Fruit fly (Drosophila melanogaster) whole organism, prepupa: ENCODE results near the gene CG2104.

Source experiments
- Blimp-1 ChIP-seq: fragments of 200-800 bp; sonication (Bioruptor generic); optimal IDR thresholded peaks from 3 replicates; lab custom pipeline; 2017; ENCODE audit warnings: missing biosample characterization, missing genetic modification characterization, mild to moderate bottlenecking, moderate library complexity, missing genetic modification reagents
- CG10631 ChIP-seq: fragments of 200-800 bp; sonication (Bioruptor generic); optimal IDR thresholded peaks from 2 replicates; lab custom pipeline; 2016; ENCODE audit warnings: missing biosample characterization, missing genetic modification characterization
- CG10669 ChIP-seq: fragments of 200-800 bp; sonication (Bioruptor generic); optimal IDR thresholded peaks from 3 replicates; lab custom pipeline; 2018; ENCODE audit warnings: missing biosample characterization, mild to moderate bottlenecking, missing genetic modification characterization, moderate library complexity
- CG11294 ChIP-seq: fragments of 200-800 bp; sonication (Bioruptor generic); IDR thresholded peaks from 2 replicates; pipeline ENCODE4 v1.3.6; 2022; ENCODE audit warnings: missing biosample characterization, missing genetic modification characterization
- CG11762 ChIP-seq: fragments of 200-800 bp; sonication (Bioruptor generic); optimal IDR thresholded peaks from 3 replicates; lab custom pipeline; 2016; ENCODE audit warnings: missing biosample characterization, missing genetic modification characterization; ENCODE audit not compliant: insufficient read depth
- CG11902 ChIP-seq: fragments of 200-800 bp; sonication (Bioruptor generic); optimal IDR thresholded peaks from 3 replicates; lab custom pipeline; 2016; ENCODE audit warnings: missing biosample characterization, missing genetic modification characterization
- CG15336 ChIP-seq: fragments of 200-800 bp; sonication (Bioruptor generic); IDR thresholded peaks from 2 replicates; pipeline ENCODE4 v1.3.6; 2022; ENCODE audit warnings: missing biosample characterization, missing genetic modification characterization
- CG1621 ChIP-seq: fragments of 200-800 bp; sonication (Bioruptor generic); optimal IDR thresholded peaks from 3 replicates; lab custom pipeline; 2018; ENCODE audit warnings: missing biosample characterization, mild to moderate bottlenecking, missing genetic modification characterization
- CG3032 ChIP-seq: fragments of 200-800 bp; optimal IDR thresholded peaks from 2 replicates; lab custom pipeline; 2019; ENCODE audit warnings: missing biosample characterization, mild to moderate bottlenecking, missing genetic modification characterization, moderate library complexity
- CG31627 ChIP-seq: fragments of 200-800 bp; sonication (Bioruptor generic); optimal IDR thresholded peaks from 3 replicates; lab custom pipeline; 2016; ENCODE audit warnings: missing biosample characterization, missing genetic modification characterization
- CG3919 ChIP-seq: fragments of 200-800 bp; sonication (Bioruptor generic); optimal IDR thresholded peaks from 3 replicates; lab custom pipeline; 2016; ENCODE audit warnings: missing biosample characterization, missing genetic modification characterization
- CG6163 ChIP-seq: fragments of 200-800 bp; sonication (Bioruptor generic); IDR thresholded peaks from 3 replicates; pipeline ENCODE4 v1.3.6; 2022; ENCODE audit warnings: missing biosample characterization, missing genetic modification characterization
- CG6792 ChIP-seq: fragments of 200-800 bp; sonication (Bioruptor generic); optimal IDR thresholded peaks from 3 replicates; lab custom pipeline; 2016; ENCODE audit warnings: missing biosample characterization, missing genetic modification characterization
- CG6808 ChIP-seq: fragments of 200-800 bp; sonication (Bioruptor generic); optimal IDR thresholded peaks from 3 replicates; lab custom pipeline; 2017; ENCODE audit warnings: missing biosample characterization, missing genetic modification characterization, mild to moderate bottlenecking, moderate library complexity, missing genetic modification reagents
- CG7368 ChIP-seq: fragments of 200-800 bp; sonication (Bioruptor generic); optimal IDR thresholded peaks from 3 replicates; lab custom pipeline; 2016; ENCODE audit warnings: missing biosample characterization, missing genetic modification characterization
- CG8319 ChIP-seq: fragments of 200-800 bp; sonication (Bioruptor generic); optimal IDR thresholded peaks from 3 replicates; lab custom pipeline; 2016; ENCODE audit warnings: missing biosample characterization, missing genetic modification characterization
- CG8632 ChIP-seq: fragments of 200-800 bp; sonication (Bioruptor generic); optimal IDR thresholded peaks from 3 replicates; lab custom pipeline; 2016; ENCODE audit warnings: missing biosample characterization, missing genetic modification characterization
- CG9139 ChIP-seq: fragments of 200-800 bp; sonication (Bioruptor generic); optimal IDR thresholded peaks from 3 replicates; lab custom pipeline; 2017; ENCODE audit warnings: missing biosample characterization, mild to moderate bottlenecking, missing genetic modification characterization
- Eip75B ChIP-seq: fragments of 200-800 bp; sonication (Bioruptor generic); optimal IDR thresholded peaks from 3 replicates; lab custom pipeline; 2016; ENCODE audit warnings: missing biosample characterization, missing genetic modification characterization
- Eip78C ChIP-seq: fragments of 200-800 bp; sonication (Bioruptor generic); peaks from one replicate; lab custom pipeline; 2016; ENCODE audit warnings: missing biosample characterization, missing genetic modification characterization
- Eip93F ChIP-seq: fragments of 200-800 bp; sonication (Bioruptor generic); optimal IDR thresholded peaks from 2 replicates; lab custom pipeline; 2016; ENCODE audit warnings: missing biosample characterization, mild to moderate bottlenecking, missing genetic modification characterization
- Ets21C ChIP-seq: fragments of 200-800 bp; sonication (Bioruptor generic); optimal IDR thresholded peaks from 3 replicates; lab custom pipeline; 2016; ENCODE audit warnings: missing biosample characterization, missing genetic modification characterization
- Gug ChIP-seq: fragments of 200-800 bp; sonication (Bioruptor generic); IDR thresholded peaks from 2 replicates; pipeline ENCODE4 v1.3.6; 2022; ENCODE audit warnings: missing biosample characterization, missing genetic modification characterization
- Hr38 ChIP-seq: sonication (Bioruptor generic); optimal IDR thresholded peaks from 2 replicates; lab custom pipeline; 2016; ENCODE audit warnings: missing biosample characterization, missing genetic modification characterization
- Hr39 ChIP-seq: fragments of 200-800 bp; sonication (Bioruptor generic); optimal IDR thresholded peaks from 2 replicates; lab custom pipeline; 2016; ENCODE audit warnings: missing biosample characterization, missing genetic modification characterization
- Met ChIP-seq: fragments of 200-800 bp; sonication (Bioruptor generic); optimal IDR thresholded peaks from 3 replicates; lab custom pipeline; 2016; ENCODE audit warnings: missing biosample characterization, missing genetic modification characterization
- OdsH ChIP-seq: fragments of 200-800 bp; sonication (Bioruptor generic); optimal IDR thresholded peaks from 3 replicates; lab custom pipeline; 2016; ENCODE audit warnings: missing biosample characterization, missing genetic modification characterization
- Sox14 ChIP-seq: fragments of 200-800 bp; sonication (Bioruptor generic); optimal IDR thresholded peaks from 3 replicates; lab custom pipeline; 2016; ENCODE audit warnings: missing biosample characterization, missing genetic modification characterization
- Sox15 ChIP-seq: fragments of 200-800 bp; sonication (Bioruptor generic); optimal IDR thresholded peaks from 3 replicates; lab custom pipeline; 2016; ENCODE audit warnings: missing biosample characterization, missing genetic modification characterization
- achi ChIP-seq: fragments of 200-800 bp; sonication (Bioruptor generic); optimal IDR thresholded peaks from 3 replicates; lab custom pipeline; 2016; ENCODE audit warnings: missing biosample characterization, missing genetic modification characterization
- cyc ChIP-seq: fragments of 200-800 bp; sonication (Bioruptor generic); optimal IDR thresholded peaks from 3 replicates; lab custom pipeline; 2016; ENCODE audit warnings: missing biosample characterization, missing genetic modification characterization
- dac ChIP-seq: fragments of 200-800 bp; sonication (Bioruptor generic); optimal IDR thresholded peaks from 2 replicates; lab custom pipeline; 2017; ENCODE audit warnings: missing biosample characterization, mild to moderate bottlenecking, missing genetic modification characterization
- dsx ChIP-seq: fragments of 200-800 bp; optimal IDR thresholded peaks from 3 replicates; lab custom pipeline; 2019; ENCODE audit warnings: missing biosample characterization, mild to moderate bottlenecking, missing genetic modification characterization, moderate library complexity; ENCODE audit not compliant: poor library complexity, severe bottlenecking
- esn ChIP-seq: fragments of 200-800 bp; sonication (Bioruptor generic); optimal IDR thresholded peaks from 2 replicates; lab custom pipeline; 2016; ENCODE audit warnings: missing biosample characterization, mild to moderate bottlenecking, missing genetic modification characterization, moderate library complexity
- fd85E ChIP-seq: fragments of 200-800 bp; sonication (Bioruptor generic); optimal IDR thresholded peaks from 3 replicates; lab custom pipeline; 2016; ENCODE audit warnings: missing biosample characterization, missing genetic modification characterization
- fkh ChIP-seq: fragments of 200-800 bp; sonication (Bioruptor generic); optimal IDR thresholded peaks from 3 replicates; lab custom pipeline; 2017; ENCODE audit warnings: missing biosample characterization, mild to moderate bottlenecking, missing genetic modification characterization, moderate library complexity
- net ChIP-seq: fragments of 200-800 bp; sonication (Bioruptor generic); optimal IDR thresholded peaks from 3 replicates; lab custom pipeline; 2016; ENCODE audit warnings: missing biosample characterization, missing genetic modification characterization
- pdm3 ChIP-seq: fragments of 200-800 bp; sonication (Bioruptor generic); optimal IDR thresholded peaks from 3 replicates; lab custom pipeline; 2016; ENCODE audit warnings: missing biosample characterization, missing genetic modification characterization
- salr ChIP-seq, 2 experiments: fragments of 200-800 bp; sonication (Bioruptor generic); optimal IDR thresholded peaks; 3 replicates each; lab custom pipeline; 2016 to 2018; ENCODE audit warnings: missing biosample characterization in 2 of 2, missing genetic modification characterization in 2 of 2, mild to moderate bottlenecking in 1 of 2
- ss ChIP-seq, 2 experiments: fragments of 200-800 bp; sonication (Bioruptor generic); optimal IDR thresholded peaks; 2 replicates in 1 of 2; 3 replicates in 1 of 2; lab custom pipeline; 2017 to 2018; ENCODE audit warnings: mild to moderate bottlenecking in 2 of 2, missing biosample characterization in 2 of 2, missing genetic modification characterization in 2 of 2, moderate library complexity in 1 of 2
- svp ChIP-seq: fragments of 200-800 bp; sonication (Bioruptor generic); peaks from one replicate; lab custom pipeline; 2016; ENCODE audit warnings: missing biosample characterization, missing genetic modification characterization
- topi ChIP-seq: fragments of 200-800 bp; sonication (Bioruptor generic); optimal IDR thresholded peaks from 3 replicates; lab custom pipeline; 2016; ENCODE audit warnings: missing biosample characterization, missing genetic modification characterization

Gene CG2104

dm6 chr3R:5694461-5694860 lies 1.4 kb upstream of the CG2104 start (continued):
- TF ChIP-seq ss (GFP tag; optimal IDR thresholded peaks at IDR 0.05; lab: Kevin White, UChicago) (no peak), OdsH (GFP tag; lab: Kevin White, UChicago) (peak; percentile 68), cyc (GFP tag; lab: Kevin White, UChicago) (peak; percentile 25), fkh (no peak), CG1621 (tag; lab: Kevin White, UChicago) (peak; percentile 10), CG3919 (GFP tag; lab: Kevin White, UChicago) (peak; percentile 60), fd85E (no peak), pdm3 (GFP tag; lab: Kevin White, UChicago) (peak; percentile 55)
- TF ChIP-seq, all 60 proteins: peak for 43

dm6 chr3R:5691042-5691441 lies 2.0 kb downstream of the CG2104 start:
- TF ChIP-seq CG6163 (no peak), Sox14 (GFP tag; lab: Kevin White, UChicago) (no peak), dsx (GFP tag; lab: Kevin White, UChicago) (no peak), topi (GFP tag; lab: Kevin White, UChicago) (no peak), dac (GFP tag; lab: Kevin White, UChicago) (no peak), CG11902 (GFP tag; lab: Kevin White, UChicago) (no peak), Blimp-1 (GFP tag; lab: Kevin White, UChicago) (no peak), CG15336 (GFP tag; lab: Robert Waterston, UW) (no peak), CG6792 (no peak), Gug (GFP tag; lab: Robert Waterston, UW) (no peak), CG11294 (GFP tag; lab: Robert Waterston, UW) (no peak), cyc (GFP tag; lab: Kevin White, UChicago) (no peak), CG7368 (no peak), CG8632 (GFP tag; lab: Kevin White, UChicago) (no peak), Met (no peak)

dm6 chr3R:5689626-5690025 lies 3.5 kb downstream of the CG2104 start:
- TF ChIP-seq net (GFP tag; lab: Kevin White, UChicago), result no peak
- TF ChIP-seq dsx (GFP tag; lab: Kevin White, UChicago), result no peak
- TF ChIP-seq achi (GFP tag; lab: Kevin White, UChicago), result no peak
- no peak for TF ChIP-seq Ets21C
- no peak for TF ChIP-seq Sox14 (GFP tag; lab: Kevin White, UChicago)
- no peak for TF ChIP-seq CG9139 (GFP tag; lab: Kevin White, UChicago)
- TF ChIP-seq CG1621 (tag; lab: Kevin White, UChicago), result no peak

dm6 chr3R:5686049-5686757 lies 6.9 kb downstream of the CG2104 start:
- TF ChIP-seq esn (peak; percentile 61), svp (GFP tag; lab: Kevin White, UChicago) (peak; percentile 79), CG6808 (peak; percentile 46), Hr39 (GFP tag; lab: Kevin White, UChicago) (peak; percentile 50), fkh (no peak), CG3032 (tag; lab: Kevin White, UChicago) (peak; percentile 40), CG11762 (GFP tag; lab: Kevin White, UChicago) (no peak), Eip78C (GFP tag; lab: Kevin White, UChicago) (peak; percentile 77), CG6163 (no peak; the same call in 2 of the 3 replicates), CG6792 (peak; percentile 44), Eip75B (GFP tag; lab: Kevin White, UChicago) (peak; percentile 43), Sox14 (GFP tag; lab: Kevin White, UChicago) (peak; percentile 54), CG1621 (tag; lab: Kevin White, UChicago) (no peak), CG10631 (GFP tag; lab: Kevin White, UChicago) (peak; percentile 39), net (GFP tag; lab: Kevin White, UChicago) (no peak), Sox15 (no peak), Eip93F (GFP tag; lab: Kevin White, UChicago) (no peak), Hr38 (GFP tag; lab: Kevin White, UChicago) (no peak), ss (GFP tag; optimal IDR thresholded peaks at IDR 0.05; lab: Kevin White, UChicago) (peak; percentile 18 to 29), CG8319 (GFP tag; lab: Kevin White, UChicago) (no peak), salr (GFP tag; optimal IDR thresholded peaks at IDR 0.05; lab: Kevin White, UChicago) (no peak), Ets21C (peak; percentile 9), dsx (GFP tag; lab: Kevin White, UChicago) (peak; percentile 42), CG3919 (GFP tag; lab: Kevin White, UChicago) (peak; percentile 36), CG7368 (no peak), Blimp-1 (GFP tag; lab: Kevin White, UChicago) (no peak), CG10669 (GFP tag; lab: Kevin White, UChicago) (peak; percentile 34), fd85E (no peak), CG31627 (peak; percentile 53)
